Worm (Caenorhabditis elegans): Measurements from ENCODE around the gene F09E5.3.

F09E5.3 gene

DNA sequence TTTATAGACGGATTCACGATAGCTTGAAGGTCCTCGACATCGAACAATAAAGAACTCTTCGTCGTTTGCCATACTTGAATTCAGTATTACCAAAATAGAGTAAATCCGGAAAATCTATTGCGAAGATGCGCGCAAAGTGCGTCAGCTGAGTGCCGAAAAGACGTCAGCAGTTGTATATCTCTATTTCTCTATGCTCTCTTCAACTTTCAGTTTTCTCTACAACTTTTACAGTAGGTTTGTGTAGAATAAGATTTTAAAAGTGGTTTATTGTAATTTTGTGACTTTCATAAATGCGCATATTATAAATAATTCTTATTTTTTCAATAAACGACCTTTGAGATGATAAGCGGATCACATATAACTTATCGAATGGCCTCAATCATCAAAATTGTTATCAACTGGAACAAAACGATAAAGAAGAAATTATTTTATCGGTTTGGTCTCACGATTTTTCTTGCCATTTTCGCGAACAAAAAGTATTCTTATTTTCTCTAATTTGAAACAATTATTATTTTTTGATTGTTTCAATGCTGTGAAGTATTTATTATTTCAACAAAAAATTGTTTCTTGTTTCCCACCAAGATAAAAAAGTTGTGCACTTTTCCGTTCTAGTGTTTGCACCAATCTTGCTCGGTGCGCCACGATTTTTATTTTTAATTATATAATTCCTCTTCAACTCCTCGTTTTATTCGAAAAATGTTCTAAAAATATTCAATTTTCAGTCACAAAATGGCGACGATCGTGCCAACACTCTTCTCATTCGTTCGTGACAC, at the start of gene F09E5.3, which contains the start of gene agt-2 (continued):
- TF ChIP-seq grh-1 (GFP tag; IDR thresholded peaks at IDR 0.05) (peak; percentile 87), unc-86 (tag; optimal IDR thresholded peaks at IDR 0.05) (peak; percentile 93), ces-1 (GFP tag; optimal IDR thresholded peaks at IDR 0.05) (no peak), nhr-28 (tag; optimal IDR thresholded peaks at IDR 0.05) (no peak), fkh-8 (tag; optimal IDR thresholded peaks at IDR 0.05) (peak; percentile 92), nhr-12 (tag; optimal IDR thresholded peaks at IDR 0.05) (no peak), fkh-10 (GFP tag; optimal IDR thresholded peaks at IDR 0.05) (peak; percentile 71), zip-4 (GFP tag; optimal IDR thresholded peaks at IDR 0.05) (peak; percentile 81), sptf-1 (tag; optimal IDR thresholded peaks at IDR 0.05) (no peak), efl-3 (GFP tag; optimal IDR thresholded peaks at IDR 0.05) (peak; percentile 21), ceh-88 (GFP tag; IDR thresholded peaks at IDR 0.05) (peak; percentile 78), aha-1 (tag; optimal IDR thresholded peaks at IDR 0.05) (peak; percentile 20), nhr-19 (GFP tag; conservative IDR thresholded peaks at IDR 0.05) (peak; percentile 93), nhr-77 (tag; optimal IDR thresholded peaks at IDR 0.05) (peak; percentile 86), C34B4.2 (tag; optimal IDR thresholded peaks at IDR 0.05) (no peak), ets-5 (GFP tag; IDR thresholded peaks at IDR 0.05) (no peak), nhr-237 (tag; optimal IDR thresholded peaks at IDR 0.05) (peak; percentile 75), swsn-7 (tag; optimal IDR thresholded peaks at IDR 0.05) (peak; percentile 96), nhr-47 (tag; optimal IDR thresholded peaks at IDR 0.05) (peak; percentile 96), sox-4 (tag; optimal IDR thresholded peaks at IDR 0.05) (peak; percentile 77), sup-37 (GFP tag; optimal IDR thresholded peaks at IDR 0.05) (peak; percentile 79), nhr-20 (tag; optimal IDR thresholded peaks at IDR 0.05) (peak; percentile 95), unc-62 (GFP tag; optimal IDR thresholded peaks at IDR 0.05) (no peak), irx-1 (tag; optimal IDR thresholded peaks at IDR 0.05) (peak; percentile 91), isw-1 (GFP tag; IDR thresholded peaks at IDR 0.05) (peak; percentile 86), nhr-76 (tag; optimal IDR thresholded peaks at IDR 0.05) (no peak), Y116A8C.19 (tag; optimal IDR thresholded peaks at IDR 0.05; ENCODE audit: borderline replicate concordance) (no peak), unc-30 (tag; optimal IDR thresholded peaks at IDR 0.05) (no peak), C04F5.9 (tag; optimal IDR thresholded peaks at IDR 0.05) (peak; percentile 81), dsc-1 (tag; optimal IDR thresholded peaks at IDR 0.05) (peak; percentile 95), nhr-11 (tag; optimal IDR thresholded peaks at IDR 0.05) (peak; percentile 81), lir-3 (tag; optimal IDR thresholded peaks at IDR 0.05; ENCODE audit: poor library complexity) (peak; percentile 87), nhr-84 (tag; optimal IDR thresholded peaks at IDR 0.05) (no peak), nhr-90 (tag; optimal IDR thresholded peaks at IDR 0.05; ENCODE audit: poor library complexity) (peak; percentile 91)

DNA sequence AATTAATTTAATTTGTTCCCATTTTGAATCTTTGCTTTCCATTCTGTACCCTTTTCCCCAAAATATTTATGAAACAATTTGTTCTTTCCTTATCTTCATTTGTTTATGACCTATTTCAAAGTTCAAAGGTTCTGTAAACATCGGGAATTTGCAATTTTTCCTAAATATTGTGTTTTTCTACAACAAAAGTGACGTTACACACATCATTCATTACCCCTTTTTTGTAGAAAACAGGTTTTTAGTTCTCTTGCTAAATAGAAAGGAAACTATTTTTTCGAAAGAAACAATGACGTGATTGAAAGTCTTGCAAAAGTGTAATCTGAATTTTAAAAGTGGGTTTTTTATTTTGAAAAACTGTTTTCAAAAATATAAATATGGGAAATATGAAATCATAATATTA, 49.1 kb upstream of the F09E5.3 start:
- TF ChIP-seq nhr-85 (tag) (peak; percentile 88), blmp-1 (tag; optimal IDR thresholded peaks at IDR 0.05) (peak; percentile 3), fkh-8 (tag; optimal IDR thresholded peaks at IDR 0.05) (no peak), Y116A8C.19 (tag; optimal IDR thresholded peaks at IDR 0.05; ENCODE audit: borderline replicate concordance) (no peak), lir-3 (tag; optimal IDR thresholded peaks at IDR 0.05; ENCODE audit: poor library complexity) (no peak), hlh-4 (tag; optimal IDR thresholded peaks at IDR 0.05) (no peak), nhr-28 (tag; optimal IDR thresholded peaks at IDR 0.05) (no peak), nhr-71 (tag; optimal IDR thresholded peaks at IDR 0.05) (no peak), efl-1 (optimal IDR thresholded peaks at IDR 0.05) (no peak), efl-1 (GFP tag; optimal IDR thresholded peaks at IDR 0.05 in 1 of 2) (peak in 1 of 2 experiments; percentile 49), elt-3 (tag; optimal IDR thresholded peaks at IDR 0.05) (peak in 2 of 6 experiments; percentile 17 to 60), ztf-11 (tag; optimal IDR thresholded peaks at IDR 0.05) (no peak), lsy-2 (tag; optimal IDR thresholded peaks at IDR 0.05) (no peak), ceh-8 (GFP tag; optimal IDR thresholded peaks at IDR 0.05) (no peak), grh-1 (GFP tag; IDR thresholded peaks at IDR 0.05) (0 out of 2 replicates have a peak, but pooled peaks have one; percentile 48), skn-1 (tag; optimal IDR thresholded peaks at IDR 0.05) (no peak), nhr-90 (tag; optimal IDR thresholded peaks at IDR 0.05; ENCODE audit: poor library complexity) (no peak), zip-4 (GFP tag; optimal IDR thresholded peaks at IDR 0.05) (no peak), fos-1 (tag; optimal IDR thresholded peaks at IDR 0.05) (no peak), unc-98 (GFP tag; IDR thresholded peaks at IDR 0.05) (no peak), ets-5 (GFP tag; IDR thresholded peaks at IDR 0.05) (no peak), mef-2 (tag; optimal IDR thresholded peaks at IDR 0.05) (no peak), aha-1 (tag; optimal IDR thresholded peaks at IDR 0.05) (no peak), lin-14 (GFP tag; optimal IDR thresholded peaks at IDR 0.05) (peak; percentile 7), dpl-1 (GFP tag; optimal IDR thresholded peaks at IDR 0.05) (no peak), egl-27 (tag; optimal IDR thresholded peaks at IDR 0.05) (no peak), sox-4 (tag; optimal IDR thresholded peaks at IDR 0.05) (no peak)
